Worm (Caenorhabditis elegans) whole organism, late embryonic: ENCODE results near the gene R05H10.1.

ENCODE experiments used
- nhr-11 ChIP-seq: fragments of 150-350 bp; optimal IDR thresholded peaks from 2 replicates; lab custom pipeline; 2014; ENCODE audit warnings: missing biosample characterization, missing genetic modification characterization
- sox-2 ChIP-seq: fragments of 200-800 bp; sonication (Bioruptor generic); IDR thresholded peaks from 2 replicates; pipeline ENCODE4 v1.3.6; 2022; ENCODE audit warnings: missing genetic modification reagents, missing genetic modification characterization, missing compliant biosample characterization
- unc-42 ChIP-seq: sonication (generic microtip); optimal IDR thresholded peaks from 2 replicates; lab custom pipeline; 2016; ENCODE audit warnings: missing genotype, missing genetic modification characterization, missing compliant biosample characterization

DNA sequence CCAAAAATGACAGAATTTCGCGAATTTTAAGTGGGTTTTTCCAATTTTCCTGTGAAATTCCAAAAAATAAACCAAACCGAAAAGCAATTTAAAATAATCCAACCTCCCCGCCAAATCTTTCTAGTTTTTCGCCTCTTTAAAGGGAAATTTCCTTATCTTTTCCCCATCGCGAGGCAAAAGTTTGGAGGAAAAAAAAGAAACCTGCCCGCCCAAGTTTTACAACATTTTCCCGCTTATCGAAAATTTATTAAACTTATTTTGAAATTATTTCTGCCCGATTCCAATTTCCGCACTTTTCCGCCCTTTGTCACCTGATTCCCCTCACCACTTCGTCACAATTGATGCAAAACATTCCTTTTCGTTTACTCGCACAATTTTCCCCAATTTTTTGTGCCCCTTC, 39.4 kb upstream of the R05H10.1 start, which contains the start of gene osta-3:
- TF ChIP-seq nhr-11 (tag; lab: Kevin White, UChicago) (no peak), unc-42 (tag; lab: Kevin White, UChicago) (no peak), sox-2 (GFP tag; lab: Robert Waterston, UW) (no peak)
